Fruit fly (Drosophila melanogaster) whole organism, embryonic: Measurements from ENCODE around the gene mRpL35.
A peak's percentile ranks its signal among the peaks of the same experiment; 100 is the strongest.

Experiments used
- CG13424 ChIP-seq: fragments of 200-800 bp; sonication (Bioruptor generic); optimal IDR thresholded peaks from 2 replicates; lab custom pipeline; 2019; ENCODE audit warnings: missing biosample characterization, mild to moderate bottlenecking, missing genetic modification characterization, moderate library complexity
- CG3065 ChIP-seq: fragments of 200-800 bp; sonication (Bioruptor generic); optimal IDR thresholded peaks from 2 replicates; lab custom pipeline; 2016; ENCODE audit warnings: missing biosample characterization, missing genetic modification characterization
- CG6272 ChIP-seq: fragments of 200-800 bp; sonication (Bioruptor generic); IDR thresholded peaks from 2 replicates; pipeline ENCODE4 v1.3.6; 2022; ENCODE audit warnings: missing biosample characterization, missing genetic modification characterization
- CG6854 ChIP-seq: fragments of 200-800 bp; sonication (Bioruptor generic); optimal IDR thresholded peaks from 3 replicates; lab custom pipeline; 2017; ENCODE audit warnings: missing biosample characterization, mild to moderate bottlenecking, missing genetic modification characterization
- E2f1 ChIP-seq: fragments of 200-800 bp; sonication (Bioruptor generic); IDR thresholded peaks from 2 replicates; pipeline ENCODE4 v1.3.6; 2022; ENCODE audit warnings: missing biosample characterization, missing genetic modification characterization
- run ChIP-seq: fragments of 200-800 bp; sonication (Bioruptor generic); optimal IDR thresholded peaks from 3 replicates; lab custom pipeline; 2018; ENCODE audit warnings: missing biosample characterization, mild to moderate bottlenecking, missing genetic modification characterization
- wor ChIP-seq: fragments of 200-800 bp; sonication (Bioruptor generic); IDR thresholded peaks from 2 replicates; pipeline ENCODE4 v1.3.6; 2022; ENCODE audit warnings: missing biosample characterization, missing genetic modification characterization

DNA sequence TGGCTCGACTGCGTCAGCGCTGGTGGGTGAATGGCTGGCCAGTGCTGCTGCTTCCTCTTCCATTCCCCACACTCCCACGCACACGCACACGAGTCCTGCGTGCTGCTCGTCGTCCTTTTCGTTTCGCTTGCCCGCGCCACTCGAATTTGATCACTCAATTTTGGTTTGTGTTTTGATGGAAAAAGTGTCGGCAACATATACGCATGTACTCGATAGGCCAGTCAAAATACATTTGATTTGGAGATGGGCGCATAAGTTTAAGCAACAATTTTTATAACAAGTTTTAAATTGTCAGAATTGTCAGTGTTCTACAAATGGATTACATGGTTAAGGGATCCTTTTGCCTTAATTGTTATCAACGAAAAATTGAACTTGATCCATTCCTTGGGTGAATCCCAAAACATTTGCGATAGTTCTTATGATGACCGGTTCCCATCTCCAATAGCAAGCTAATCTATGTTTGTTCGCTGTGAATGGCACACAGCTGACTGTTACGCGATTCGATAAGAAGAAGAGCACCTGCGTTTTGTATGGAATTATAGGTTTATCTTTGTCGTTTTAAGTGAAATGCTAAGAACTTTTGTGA, at the start of gene mRpL35, which contains the start of gene Mitofilin:
- TF ChIP-seq wor (GFP tag; lab: Robert Waterston, UW) = no peak
- TF ChIP-seq CG6854 (GFP tag; lab: Kevin White, UChicago) = no peak
- TF ChIP-seq run (tag; lab: Kevin White, UChicago) = no peak
- no peak for TF ChIP-seq E2f1 (GFP tag; lab: Robert Waterston, UW)
- TF ChIP-seq CG13424 (tag; lab: Kevin White, UChicago) = peak; percentile 37
- no peak; the same call in 1 of the 2 replicates for TF ChIP-seq CG6272
- TF ChIP-seq CG3065 (GFP tag; lab: Kevin White, UChicago) = no peak
